Worm (Caenorhabditis elegans) whole organism, L2 larva: Measurements from ENCODE around the gene F35H8.1.

Source experiments
- blmp-1 ChIP-seq: sonication (generic microtip); optimal IDR thresholded peaks from 2 replicates; lab custom pipeline; 2017; ENCODE audit warnings: missing genetic modification characterization, mild to moderate bottlenecking, missing compliant biosample characterization, antibody characterized with exemption, moderate library complexity; ENCODE audit not compliant: insufficient read depth
- mab-5 ChIP-seq: fragments of 150-350 bp; optimal IDR thresholded peaks from 2 replicates; lab custom pipeline; 2014; ENCODE audit warnings: missing biosample characterization, missing genetic modification characterization
- mdl-1 ChIP-seq, 2 experiments: fragments of 150-350 bp in 1 of 2; sonication (generic microtip) in 1 of 2; optimal IDR thresholded peaks; 2 replicates each; lab custom pipeline; 2017; ENCODE audit warnings: missing biosample characterization in 2 of 2, missing genetic modification characterization in 2 of 2
- nhr-11 ChIP-seq: fragments of 150-350 bp; optimal IDR thresholded peaks from 2 replicates; lab custom pipeline; 2014; ENCODE audit warnings: missing biosample characterization, missing genetic modification characterization

DNA sequence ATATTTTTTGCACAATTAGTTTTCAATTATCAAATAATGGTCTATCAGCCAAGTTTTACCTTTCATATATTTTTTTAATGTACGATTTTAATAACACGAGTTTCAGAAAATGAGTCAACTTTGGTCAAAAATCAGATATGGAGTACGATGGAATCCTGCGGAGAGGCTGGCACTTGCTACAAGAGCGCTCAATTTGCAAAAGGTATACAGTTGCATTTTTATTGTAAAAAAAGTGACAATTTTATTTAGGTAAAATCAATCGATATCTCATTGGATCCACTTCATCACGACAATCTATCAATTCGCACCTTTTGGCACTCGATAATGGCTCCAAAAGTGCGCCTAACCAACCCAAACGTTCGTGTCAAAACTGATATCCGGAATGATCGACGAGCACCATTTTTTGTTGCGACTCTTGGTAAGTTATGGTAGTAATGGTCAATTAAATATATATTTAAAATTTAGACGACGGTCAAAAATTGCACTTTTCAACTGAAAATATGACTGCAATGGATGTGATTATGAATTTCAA, 44.5 kb upstream of the F35H8.1 start, which contains the start of gene mrpl-53:
- TF ChIP-seq mab-5 (tag; lab: Kevin White, UChicago) (no peak), nhr-11 (tag; lab: Kevin White, UChicago) (no peak), mdl-1 (tag; optimal IDR thresholded peaks at IDR 0.05; lab: Kevin White, UChicago) (no peak), blmp-1 (tag; lab: Kevin White, UChicago) (no peak)
